Fruit fly (Drosophila melanogaster): ENCODE results near the gene Ccdc85.
A peak's percentile ranks its signal among the peaks of the same experiment; 100 is the strongest.

Ccdc85 gene

dm6 chr2L:3030350-3030749 is 31.3 kb downstream of the Ccdc85 start, which contains the start of gene GABPI (continued):
- TF ChIP-seq Dref (GFP tag; IDR thresholded peaks at IDR 0.05) (peak; percentile 37), bab2 (GFP tag; optimal IDR thresholded peaks at IDR 0.05) (no peak), CG9876 (GFP tag; optimal IDR thresholded peaks at IDR 0.05) (no peak), ash1 (GFP tag; optimal IDR thresholded peaks at IDR 0.05) (no peak), Poxn (GFP tag; IDR thresholded peaks at IDR 0.05) (no peak), CG12942 (GFP tag; optimal IDR thresholded peaks at IDR 0.05) (no peak), Xrp1 (GFP tag; IDR thresholded peaks at IDR 0.05) (0 out of 2 replicates have a peak, but pooled peaks have one; percentile 13), lilli (GFP tag; optimal IDR thresholded peaks at IDR 0.05) (peak; percentile 18), btn (GFP tag; optimal IDR thresholded peaks at IDR 0.05) (no peak), phol (tag; optimal IDR thresholded peaks at IDR 0.05) (peak; percentile 4), Myb (GFP tag; optimal IDR thresholded peaks at IDR 0.05) (peak; percentile 63), CG30020 (tag; optimal IDR thresholded peaks at IDR 0.05) (peak; percentile 51), CG18262 (tag; optimal IDR thresholded peaks at IDR 0.05) (no peak), CG15514 (GFP tag; optimal IDR thresholded peaks at IDR 0.05) (peak; percentile 32), sna (GFP tag; IDR thresholded peaks at IDR 0.05; ENCODE audit: partially characterized antibody) (no peak), bigmax (GFP tag; optimal IDR thresholded peaks at IDR 0.05) (no peak), Fer2 (tag; optimal IDR thresholded peaks at IDR 0.05) (no peak), psq (GFP tag; optimal IDR thresholded peaks at IDR 0.05) (no peak), CG12104 (GFP tag; optimal IDR thresholded peaks at IDR 0.05) (no peak), en (GFP tag; optimal IDR thresholded peaks at IDR 0.05) (no peak), Antp (GFP tag; optimal IDR thresholded peaks at IDR 0.05) (no peak), onecut (GFP tag; IDR thresholded peaks at IDR 0.05) (peak; percentile 67), dpn (GFP tag; optimal IDR thresholded peaks at IDR 0.05) (no peak), MBD-R2 (GFP tag; IDR thresholded peaks at IDR 0.05) (peak; percentile 85), NfI (GFP tag; optimal IDR thresholded peaks at IDR 0.05) (peak; percentile 59), CG11695 (GFP tag; IDR thresholded peaks at IDR 0.05) (no peak), hbn (GFP tag; IDR thresholded peaks at IDR 0.05; ENCODE audit: partially characterized antibody) (0 out of 2 replicates have a peak, but pooled peaks have one; percentile 18), CG17912 (GFP tag; optimal IDR thresholded peaks at IDR 0.05) (peak; percentile 0), CG10267 (tag; optimal IDR thresholded peaks at IDR 0.05) (peak; percentile 22), CG2199 (GFP tag; IDR thresholded peaks at IDR 0.05) (no peak), cad (GFP tag; optimal IDR thresholded peaks at IDR 0.05) (peak; percentile 50), zfh1 (GFP tag; IDR thresholded peaks at IDR 0.05) (0 out of 3 replicates have a peak, but pooled peaks have one; percentile 26), CG11723 (GFP tag; optimal IDR thresholded peaks at IDR 0.05) (no peak), Dp (GFP tag; optimal IDR thresholded peaks at IDR 0.05) (peak; percentile 86), crp (GFP tag; optimal IDR thresholded peaks at IDR 0.05) (peak; percentile 2 to 86), CG13894 (tag; optimal IDR thresholded peaks at IDR 0.05) (no peak), Mad (GFP tag; optimal IDR thresholded peaks at IDR 0.05) (no peak), ems (GFP tag; optimal IDR thresholded peaks at IDR 0.05) (no peak), Nf-YC (tag; optimal IDR thresholded peaks at IDR 0.05) (no peak), eyg (GFP tag; optimal IDR thresholded peaks at IDR 0.05) (no peak), Hr51 (GFP tag; optimal IDR thresholded peaks at IDR 0.05) (no peak), CG14050 (GFP tag; IDR thresholded peaks at IDR 0.05) (no peak)

- TF ChIP-seq CTCF (GFP tag; optimal IDR thresholded peaks at IDR 0.05) = peak; percentile 78
- TF ChIP-seq CG31388 (GFP tag; optimal IDR thresholded peaks at IDR 0.05) = no peak
- no peak for TF ChIP-seq CG12236 (GFP tag; optimal IDR thresholded peaks at IDR 0.05)
- TF ChIP-seq CG13296 (GFP tag; optimal IDR thresholded peaks at IDR 0.05) = no peak
These were observed 35.9 kb downstream of the Ccdc85 start, which contains the start of gene CG17258 for dm6 chr2L:3034969-3035368. Gene CG17258, minus strand, starts transcription at chr2L:3035348.

All from whole organism, embryonic.